Worm (Caenorhabditis elegans) whole organism, late embryonic: ENCODE results near the gene R12B2.2.

Experiments
- ceh-45 ChIP-seq: fragments of 200-800 bp; sonication (Bioruptor generic); IDR thresholded peaks from 2 replicates; pipeline ENCODE4 v1.3.6; 2022; ENCODE audit warnings: missing genetic modification reagents, missing genetic modification characterization, missing compliant biosample characterization
- fkh-6 ChIP-seq: sonication (generic microtip); optimal IDR thresholded peaks from 2 replicates; lab custom pipeline; 2016; ENCODE audit warnings: missing genetic modification characterization, missing compliant biosample characterization
- gmeb-2 ChIP-seq: sonication (generic microtip); optimal IDR thresholded peaks from 2 replicates; lab custom pipeline; 2016; ENCODE audit warnings: missing genetic modification characterization, inconsistent platforms, missing compliant biosample characterization
- lin-11 ChIP-seq: fragments of 200-800 bp; sonication (Bioruptor generic); optimal IDR thresholded peaks from 2 replicates; lab custom pipeline; 2018; ENCODE audit warnings: mild to moderate bottlenecking, missing genetic modification characterization, missing compliant biosample characterization
- pha-4 ChIP-seq: fragments of 150-350 bp; optimal IDR thresholded peaks from 2 replicates; lab custom pipeline; 2018; ENCODE audit warnings: missing biosample characterization, missing genetic modification reagents, missing genetic modification characterization
- pqm-1 ChIP-seq: sonication (generic microtip); optimal IDR thresholded peaks from 2 replicates; lab custom pipeline; 2016; ENCODE audit warnings: missing genetic modification characterization, missing compliant biosample characterization
- ttx-3 ChIP-seq: sonication (generic microtip); optimal IDR thresholded peaks from 2 replicates; lab custom pipeline; 2016; ENCODE audit warnings: missing genetic modification reagents, missing genetic modification characterization, missing compliant biosample characterization

DNA sequence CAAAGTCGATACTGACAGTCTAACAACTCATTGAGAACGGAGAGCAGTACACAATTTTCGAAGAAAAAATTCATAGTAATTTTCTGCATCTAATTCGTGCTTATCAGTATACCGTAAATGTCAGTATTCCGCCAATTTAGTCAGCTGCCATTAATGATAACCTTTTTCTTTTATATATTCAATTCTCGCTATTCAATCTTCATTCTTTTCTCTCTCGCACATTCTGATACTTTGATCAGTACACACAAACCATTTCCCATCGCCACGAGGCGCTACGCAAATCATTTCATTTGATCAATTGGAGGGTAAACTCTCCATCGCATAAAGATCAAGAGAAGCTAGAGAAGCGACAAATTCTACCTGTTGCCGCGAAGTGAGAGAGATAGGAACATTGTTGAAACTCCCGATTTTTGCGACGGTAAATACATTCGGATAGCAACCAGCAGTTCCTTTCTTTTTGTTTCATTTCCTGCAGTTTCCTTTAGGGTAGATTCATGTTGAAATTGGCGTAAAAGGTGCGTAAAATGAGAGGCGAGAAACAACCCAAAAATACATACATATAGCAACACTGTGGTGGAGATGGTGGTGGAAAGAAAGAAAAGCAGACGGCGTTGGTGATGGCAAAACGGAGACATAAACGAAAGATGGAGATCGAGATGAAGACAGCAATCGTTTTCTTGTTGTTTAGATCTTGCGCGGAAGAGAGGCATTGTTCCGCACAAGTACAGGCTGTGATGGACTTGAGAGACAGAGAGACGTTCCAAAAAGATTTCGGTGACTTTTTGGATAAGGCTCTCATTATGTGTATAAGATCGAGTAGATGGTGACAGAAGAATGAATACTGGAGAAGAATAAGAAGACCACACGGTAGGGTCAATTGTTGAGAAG is 31.6 kb downstream of the R12B2.2 start:
- TF ChIP-seq gmeb-2 (tag; lab: Kevin White, UChicago) (no peak), pqm-1 (no peak), pha-4 (no peak), ceh-45 (GFP tag; lab: Robert Waterston, UW) (no peak), fkh-6 (tag; lab: Kevin White, UChicago) (no peak), lin-11 (no peak), ttx-3 (no peak)
